Worm (Caenorhabditis elegans) whole organism, mixed stage, embryonic: ENCODE measurements around the gene F48E8.3.

Source experiments
- M03D4.4 ChIP-seq: sonication (generic microtip); optimal IDR thresholded peaks from 2 replicates; lab custom pipeline; 2017; ENCODE audit warnings: mild to moderate bottlenecking, missing genetic modification characterization, missing compliant biosample characterization
- bed-3 ChIP-seq: fragments of 200-800 bp; sonication (Bioruptor generic); optimal IDR thresholded peaks from 3 replicates; lab custom pipeline; 2018; ENCODE audit warnings: mild to moderate bottlenecking, missing genetic modification characterization, moderate library complexity, missing compliant biosample characterization
- blmp-1 ChIP-seq: fragments of 150-350 bp; optimal IDR thresholded peaks from 2 replicates; lab custom pipeline; 2014; ENCODE audit warnings: missing biosample characterization, missing genetic modification characterization
- ceh-39 ChIP-seq: fragments of 150-350 bp; optimal IDR thresholded peaks from 2 replicates; lab custom pipeline; 2014; ENCODE audit warnings: missing biosample characterization, missing genetic modification characterization
- ceh-43 ChIP-seq: fragments of 200-800 bp; sonication (Bioruptor generic); optimal IDR thresholded peaks from 2 replicates; lab custom pipeline; 2018; ENCODE audit warnings: mild to moderate bottlenecking, missing genetic modification characterization, moderate library complexity, missing compliant biosample characterization
- ceh-83 ChIP-seq: fragments of 200-800 bp; sonication (Bioruptor generic); optimal IDR thresholded peaks from 2 replicates; lab custom pipeline; 2018; ENCODE audit warnings: mild to moderate bottlenecking, missing genetic modification characterization, missing compliant biosample characterization
- cnd-1 ChIP-seq: fragments of 200-800 bp; sonication (Bioruptor generic); optimal IDR thresholded peaks from 2 replicates; lab custom pipeline; 2018; ENCODE audit warnings: mild to moderate bottlenecking, missing genetic modification characterization, missing compliant biosample characterization
- drap-1 ChIP-seq: fragments of 200-800 bp; sonication (Bioruptor generic); optimal IDR thresholded peaks from 3 replicates; lab custom pipeline; 2018; ENCODE audit warnings: mild to moderate bottlenecking, missing genetic modification characterization, missing compliant biosample characterization
- elt-1 ChIP-seq: sonication (generic microtip); optimal IDR thresholded peaks from 2 replicates; lab custom pipeline; 2017; ENCODE audit warnings: missing genetic modification characterization, mild to moderate bottlenecking, missing compliant biosample characterization, antibody characterized with exemption, moderate library complexity, borderline replicate concordance; ENCODE audit not compliant: insufficient read depth
- flh-1 ChIP-seq: fragments of 200-800 bp; sonication (Bioruptor generic); optimal IDR thresholded peaks from 2 replicates; lab custom pipeline; 2018; ENCODE audit warnings: mild to moderate bottlenecking, missing genetic modification characterization, moderate library complexity, missing compliant biosample characterization
- ham-2 ChIP-seq: fragments of 200-800 bp; sonication (Bioruptor generic); optimal IDR thresholded peaks from 2 replicates; lab custom pipeline; 2018; ENCODE audit warnings: mild to moderate bottlenecking, missing genetic modification characterization, missing compliant biosample characterization
- hlh-1 ChIP-seq: fragments of 150-350 bp; optimal IDR thresholded peaks from 2 replicates; lab custom pipeline; 2014; ENCODE audit warnings: missing biosample characterization, missing genetic modification reagents, missing genetic modification characterization
- lin-13 ChIP-seq: fragments of 150-350 bp; optimal IDR thresholded peaks from 2 replicates; lab custom pipeline; 2014; ENCODE audit warnings: missing biosample characterization, missing genetic modification characterization
- lin-32 ChIP-seq: fragments of 200-800 bp; sonication (Bioruptor generic); optimal IDR thresholded peaks from 2 replicates; lab custom pipeline; 2018; ENCODE audit warnings: mild to moderate bottlenecking, missing genetic modification characterization, missing compliant biosample characterization
- lsy-2 ChIP-seq: fragments of 150-350 bp; optimal IDR thresholded peaks from 2 replicates; lab custom pipeline; 2014; ENCODE audit warnings: missing biosample characterization, missing genetic modification characterization
- mab-5 ChIP-seq: fragments of 150-350 bp; optimal IDR thresholded peaks from 2 replicates; lab custom pipeline; 2014; ENCODE audit warnings: missing biosample characterization, missing genetic modification characterization
- mep-1 ChIP-seq: fragments of 150-350 bp; optimal IDR thresholded peaks from 2 replicates; lab custom pipeline; 2017; ENCODE audit warnings: missing biosample characterization, missing genetic modification reagents, missing genetic modification characterization, inconsistent platforms
- nhr-12 ChIP-seq: fragments of 150-350 bp; optimal IDR thresholded peaks from 2 replicates; lab custom pipeline; 2014; ENCODE audit warnings: missing biosample characterization, missing genetic modification characterization
- nhr-2 ChIP-seq: fragments of 150-350 bp; optimal IDR thresholded peaks from 2 replicates; lab custom pipeline; 2014; ENCODE audit warnings: missing biosample characterization, missing genetic modification characterization
- nhr-237 ChIP-seq: fragments of 150-350 bp; optimal IDR thresholded peaks from 2 replicates; lab custom pipeline; 2014; ENCODE audit warnings: missing biosample characterization, missing genetic modification characterization
- nhr-28 ChIP-seq: fragments of 150-350 bp; optimal IDR thresholded peaks from 2 replicates; lab custom pipeline; 2014; ENCODE audit warnings: missing biosample characterization, missing genetic modification characterization
- nhr-76 ChIP-seq: sonication (generic microtip); optimal IDR thresholded peaks from 2 replicates; lab custom pipeline; 2017; ENCODE audit warnings: missing biosample characterization, missing genetic modification characterization
- pha-4 ChIP-seq: fragments of 150-350 bp; optimal IDR thresholded peaks from 2 replicates; lab custom pipeline; 2018; ENCODE audit warnings: missing biosample characterization, missing genetic modification reagents, missing genetic modification characterization
- sem-2 ChIP-seq: fragments of 200-800 bp; sonication (Bioruptor generic); optimal IDR thresholded peaks from 2 replicates; lab custom pipeline; 2018; ENCODE audit warnings: mild to moderate bottlenecking, missing genetic modification characterization, missing compliant biosample characterization
- snpc-4 ChIP-seq: fragments of 150-350 bp; optimal IDR thresholded peaks from 2 replicates; lab custom pipeline; 2014; ENCODE audit warnings: missing biosample characterization, missing genetic modification characterization
- tbx-8 ChIP-seq: fragments of 200-800 bp; sonication (Bioruptor generic); optimal IDR thresholded peaks from 2 replicates; lab custom pipeline; 2018; ENCODE audit warnings: mild to moderate bottlenecking, missing genetic modification characterization, moderate library complexity, missing compliant biosample characterization
- unc-120 ChIP-seq: sonication (generic microtip); optimal IDR thresholded peaks from 2 replicates; lab custom pipeline; 2017; ENCODE audit warnings: missing genetic modification characterization, missing compliant biosample characterization; ENCODE audit not compliant: poor library complexity, severe bottlenecking
- unc-39 ChIP-seq: fragments of 150-350 bp; optimal IDR thresholded peaks from 2 replicates; lab custom pipeline; 2014; ENCODE audit warnings: missing biosample characterization, missing genetic modification characterization
- unc-62 ChIP-seq: fragments of 150-350 bp; optimal IDR thresholded peaks from 2 replicates; lab custom pipeline; 2014; ENCODE audit warnings: missing biosample characterization, missing genetic modification reagents, missing genetic modification characterization
- zip-8 ChIP-seq: fragments of 150-350 bp; optimal IDR thresholded peaks from 2 replicates; lab custom pipeline; 2014; ENCODE audit warnings: missing biosample characterization, missing genetic modification characterization
- ztf-11 ChIP-seq: fragments of 150-350 bp; optimal IDR thresholded peaks from 2 replicates; lab custom pipeline; 2014; ENCODE audit warnings: missing biosample characterization, missing genetic modification characterization

F48E8.3 gene

DNA sequence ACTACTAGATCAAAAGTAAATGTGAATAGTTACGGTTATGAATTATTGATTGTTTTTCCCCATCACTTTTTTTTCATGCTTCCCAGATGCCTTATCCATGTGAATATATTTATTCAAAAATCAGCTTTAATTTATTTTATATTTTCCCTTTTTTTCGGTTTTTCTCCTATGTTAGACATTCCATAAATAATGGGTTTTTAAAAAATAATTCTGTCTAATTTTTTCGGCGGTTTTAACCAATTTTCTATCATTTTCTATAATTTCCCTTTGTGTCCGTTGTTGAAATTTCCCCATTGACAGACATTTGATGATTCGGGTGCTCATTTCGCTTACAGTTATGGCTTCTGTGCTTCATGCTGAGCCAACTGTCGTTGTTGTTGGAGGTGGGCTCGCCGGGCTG, at the start of gene F48E8.3:
Gene F48E8.3, plus strand, starts transcription at position 301 of the 400 bp plus-strand sequence.
- TF ChIP-seq nhr-237 (tag; lab: Kevin White, UChicago): no peak
- no peak for TF ChIP-seq unc-120 (tag; lab: Kevin White, UChicago)
- no peak for TF ChIP-seq nhr-76 (tag; lab: Kevin White, UChicago)
- no peak for TF ChIP-seq elt-1 (tag; lab: Kevin White, UChicago)
- TF ChIP-seq unc-39 (tag; lab: Kevin White, UChicago): no peak
- TF ChIP-seq ham-2: no peak
- no peak for TF ChIP-seq zip-8 (tag; lab: Kevin White, UChicago)
- TF ChIP-seq flh-1 (GFP tag; lab: Kevin White, UChicago): no peak
- TF ChIP-seq sem-2: no peak
- no peak for TF ChIP-seq ztf-11 (tag; lab: Kevin White, UChicago)
- no peak for TF ChIP-seq drap-1
- TF ChIP-seq hlh-1 (tag; lab: Kevin White, UChicago): no peak
- no peak for TF ChIP-seq mep-1 (tag; lab: Kevin White, UChicago)
- TF ChIP-seq tbx-8 (GFP tag; lab: Kevin White, UChicago): no peak
- TF ChIP-seq snpc-4: no peak
- no peak for TF ChIP-seq nhr-12 (tag; lab: Kevin White, UChicago)
- no peak for TF ChIP-seq ceh-43 (GFP tag; lab: Kevin White, UChicago)

DNA sequence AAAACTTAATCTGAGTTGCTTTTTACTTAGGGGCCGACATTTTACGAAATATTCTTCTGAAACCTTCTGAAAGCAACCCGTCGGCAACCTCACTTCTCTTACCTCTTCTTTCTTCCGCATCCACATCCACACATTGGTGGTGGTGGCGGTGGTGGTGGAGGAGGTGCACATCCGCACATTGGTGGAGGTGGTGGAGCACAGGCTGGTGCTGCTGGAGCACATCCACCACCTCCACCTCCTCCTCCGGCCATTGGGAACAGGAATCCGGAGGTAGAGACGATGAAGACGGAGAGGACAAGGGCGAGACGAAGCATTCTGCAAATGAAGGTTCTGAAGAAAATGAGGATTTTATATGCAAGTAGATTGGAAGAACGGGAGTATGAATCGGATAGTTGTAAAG, 47.5 kb upstream of the F48E8.3 start, which contains the start of gene grl-22:
Gene grl-22, minus strand, starts transcription at position 332 of the 400 bp plus-strand sequence.
- no peak for TF ChIP-seq pha-4

DNA sequence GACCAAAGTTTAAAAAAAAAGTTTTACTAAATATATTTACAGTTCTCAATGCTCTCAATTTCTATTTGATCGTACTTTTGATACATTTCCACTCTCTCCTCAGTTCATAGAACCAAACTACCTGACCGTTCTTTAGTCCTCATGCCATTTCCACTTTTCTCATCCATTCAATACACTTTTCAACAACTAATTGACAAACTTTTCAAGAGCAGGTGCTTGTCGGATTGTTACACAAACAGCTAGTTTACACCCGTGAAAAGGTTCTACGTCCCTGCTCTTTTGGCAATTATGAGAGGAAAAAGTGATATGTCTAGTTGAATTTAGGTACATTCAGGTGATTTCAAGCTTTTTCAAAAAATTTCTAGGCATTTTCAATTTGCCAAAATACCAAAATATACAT, 43.3 kb upstream of the F48E8.3 start:
- peak; percentile 31 for TF ChIP-seq unc-120 (tag; lab: Kevin White, UChicago)
- peak; percentile 81 for TF ChIP-seq hlh-1 (tag; lab: Kevin White, UChicago)
- no peak for TF ChIP-seq ceh-39 (tag; lab: Kevin White, UChicago)

DNA sequence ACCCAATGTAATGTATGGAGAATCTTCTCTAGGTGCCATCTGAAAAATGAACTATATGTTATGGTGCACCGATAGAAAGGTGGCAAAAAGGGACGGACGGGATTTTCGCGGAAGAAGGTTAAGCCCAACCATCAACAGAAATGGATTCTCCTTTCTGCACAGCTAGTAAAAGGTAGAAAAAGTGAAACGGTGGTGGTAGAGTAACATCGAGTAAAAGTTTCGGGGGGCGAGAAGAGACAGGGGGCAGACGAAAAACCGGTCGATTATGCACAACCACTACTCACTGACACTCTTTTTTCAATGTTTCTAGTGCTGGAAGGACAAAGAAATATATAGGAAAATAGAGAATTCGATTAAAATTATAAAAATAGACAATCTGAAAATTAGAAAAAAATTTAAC, 41.7 kb upstream of the F48E8.3 start:
- TF ChIP-seq lin-32 (GFP tag; lab: Kevin White, UChicago): no peak
- TF ChIP-seq lsy-2: no peak
- no peak for TF ChIP-seq sem-2
- no peak for TF ChIP-seq snpc-4
- TF ChIP-seq tbx-8 (GFP tag; lab: Kevin White, UChicago): no peak
- no peak for TF ChIP-seq flh-1 (GFP tag; lab: Kevin White, UChicago)
- TF ChIP-seq nhr-28 (tag; lab: Kevin White, UChicago): no peak
- no peak for TF ChIP-seq cnd-1
- TF ChIP-seq unc-62 (GFP tag; lab: Kevin White, UChicago): no peak
- no peak for TF ChIP-seq ceh-83 (GFP tag; lab: Kevin White, UChicago)
- no peak for TF ChIP-seq mab-5 (tag; lab: Kevin White, UChicago)
- no peak for TF ChIP-seq lin-13
- no peak for TF ChIP-seq drap-1
- TF ChIP-seq mep-1 (tag; lab: Kevin White, UChicago): no peak

DNA sequence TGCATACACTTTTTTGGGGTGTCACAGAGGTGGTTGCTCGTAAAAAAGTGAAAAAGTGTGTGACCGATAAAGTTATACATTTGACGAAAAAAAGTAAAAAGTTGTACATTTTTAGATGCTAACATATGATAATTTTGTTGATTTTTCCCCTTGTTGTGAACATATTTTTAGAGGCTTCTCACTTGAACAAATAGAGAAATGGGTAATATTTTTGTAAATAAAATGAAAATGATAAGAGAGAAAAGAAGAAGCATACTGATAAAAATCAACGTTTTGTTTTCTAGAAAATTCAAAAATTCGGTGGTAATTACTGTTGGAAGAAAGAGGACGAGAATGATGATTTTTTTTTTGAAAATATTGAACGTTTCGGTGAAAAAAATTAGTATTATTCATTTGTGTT, 40.9 kb upstream of the F48E8.3 start:
- TF ChIP-seq ceh-39 (tag; lab: Kevin White, UChicago) (no peak), unc-120 (tag; lab: Kevin White, UChicago) (no peak), blmp-1 (no peak), lsy-2 (no peak)

DNA sequence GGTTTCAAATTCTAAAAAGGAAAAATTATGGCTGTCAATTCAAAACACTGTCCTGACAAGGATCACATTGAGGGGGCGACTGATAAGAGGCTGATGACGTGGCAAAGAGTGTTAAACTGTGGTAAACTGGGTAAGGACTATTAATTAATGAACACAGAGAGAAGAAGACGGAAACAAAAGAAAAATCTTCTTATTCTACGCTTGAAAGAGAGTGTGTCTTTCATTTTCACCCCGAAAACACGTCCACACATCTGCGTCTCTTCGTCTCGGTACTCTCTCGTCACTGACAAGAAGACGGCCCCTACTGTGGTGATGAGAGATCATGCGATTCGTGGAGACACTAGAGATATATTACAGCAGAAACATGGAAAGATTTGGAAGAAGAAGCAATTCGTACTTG, 39.8 kb upstream of the F48E8.3 start:
- no peak for TF ChIP-seq nhr-28 (tag; lab: Kevin White, UChicago)
- no peak for TF ChIP-seq lin-32 (GFP tag; lab: Kevin White, UChicago)
- no peak for TF ChIP-seq nhr-12 (tag; lab: Kevin White, UChicago)
- no peak for TF ChIP-seq M03D4.4 (tag; lab: Kevin White, UChicago)
- TF ChIP-seq nhr-2: no peak
- TF ChIP-seq hlh-1 (tag; lab: Kevin White, UChicago): peak; percentile 6
- TF ChIP-seq unc-62 (GFP tag; lab: Kevin White, UChicago): peak; percentile 2
- TF ChIP-seq ztf-11 (tag; lab: Kevin White, UChicago): no peak
- no peak for TF ChIP-seq ham-2
- TF ChIP-seq bed-3: no peak
- TF ChIP-seq unc-120 (tag; lab: Kevin White, UChicago): peak; percentile 43
- TF ChIP-seq nhr-237 (tag; lab: Kevin White, UChicago): no peak
- TF ChIP-seq zip-8 (tag; lab: Kevin White, UChicago): no peak
- TF ChIP-seq blmp-1: peak; percentile 43
